Fruit fly (Drosophila melanogaster) whole organism, adult: ENCODE data around the gene CG12605.

ENCODE experiments used
- CG11617 ChIP-seq: fragments of 200-800 bp; sonication (Bioruptor generic); optimal IDR thresholded peaks from 2 replicates; lab custom pipeline; 2017; ENCODE audit warnings: mild to moderate bottlenecking, missing biosample characterization, missing genetic modification reagents, missing genetic modification characterization
- CG12768 ChIP-seq: fragments of 200-800 bp; sonication (Bioruptor generic); optimal IDR thresholded peaks from 2 replicates; lab custom pipeline; 2017; ENCODE audit warnings: missing biosample characterization, missing genetic modification characterization, mild to moderate bottlenecking, moderate library complexity, missing genetic modification reagents
- CG14711 ChIP-seq: fragments of 200-800 bp; sonication (Bioruptor generic); optimal IDR thresholded peaks from 2 replicates; lab custom pipeline; 2018; ENCODE audit warnings: missing biosample characterization, mild to moderate bottlenecking, missing genetic modification characterization, moderate library complexity
- CG33017 ChIP-seq: fragments of 200-800 bp; sonication (Bioruptor generic); optimal IDR thresholded peaks from 2 replicates; lab custom pipeline; 2018; ENCODE audit warnings: missing biosample characterization, mild to moderate bottlenecking, missing genetic modification characterization, moderate library complexity
- CG5204 ChIP-seq: fragments of 200-800 bp; sonication (Bioruptor generic); optimal IDR thresholded peaks from 2 replicates; lab custom pipeline; 2016; ENCODE audit warnings: missing biosample characterization, missing genetic modification characterization
- CG7045 ChIP-seq: fragments of 200-800 bp; sonication (Bioruptor generic); optimal IDR thresholded peaks from 2 replicates; lab custom pipeline; 2017; ENCODE audit warnings: missing biosample characterization, mild to moderate bottlenecking, missing genetic modification characterization
- CG7101 ChIP-seq: fragments of 200-800 bp; sonication (Bioruptor generic); optimal IDR thresholded peaks from 2 replicates; lab custom pipeline; 2018; ENCODE audit warnings: missing biosample characterization, mild to moderate bottlenecking, missing genetic modification characterization, moderate library complexity
- Clk ChIP-seq: fragments of 200-800 bp; sonication (Bioruptor generic); optimal IDR thresholded peaks from 2 replicates; lab custom pipeline; 2017; ENCODE audit warnings: missing biosample characterization, missing genetic modification characterization
- Crg-1 ChIP-seq: fragments of 200-800 bp; sonication (Bioruptor generic); optimal IDR thresholded peaks from 2 replicates; lab custom pipeline; 2016; ENCODE audit warnings: missing biosample characterization, missing genetic modification characterization
- Hr96 ChIP-seq: fragments of 200-800 bp; sonication (Bioruptor generic); optimal IDR thresholded peaks from 2 replicates; lab custom pipeline; 2016; ENCODE audit warnings: missing biosample characterization, missing genetic modification characterization
- Mnt ChIP-seq: fragments of 200-800 bp; sonication (Bioruptor generic); optimal IDR thresholded peaks from 2 replicates; lab custom pipeline; 2016; ENCODE audit warnings: missing biosample characterization, mild to moderate bottlenecking, missing genetic modification characterization
- bab1 ChIP-seq: fragments of 200-800 bp; sonication (Bioruptor generic); optimal IDR thresholded peaks from 3 replicates; lab custom pipeline; 2019; ENCODE audit warnings: missing biosample characterization, mild to moderate bottlenecking, missing genetic modification characterization, moderate library complexity
- cic ChIP-seq: fragments of 200-800 bp; sonication (Bioruptor generic); optimal IDR thresholded peaks from 2 replicates; lab custom pipeline; 2017; ENCODE audit warnings: missing biosample characterization, mild to moderate bottlenecking, missing genetic modification characterization, moderate library complexity
- cnc ChIP-seq, 2 experiments: fragments of >200 bp; optimal IDR thresholded peaks; 2 replicates each; lab custom pipeline; 2017
- kay ChIP-seq: fragments of 200-800 bp; sonication (Bioruptor generic); peaks from one replicate; lab custom pipeline; 2016; ENCODE audit warnings: missing biosample characterization, missing genetic modification characterization, borderline replicate concordance
- ovo ChIP-seq: fragments of 200-800 bp; sonication (Bioruptor generic); optimal IDR thresholded peaks from 2 replicates; lab custom pipeline; 2016; ENCODE audit warnings: missing biosample characterization, missing genetic modification characterization
- pad ChIP-seq: fragments of 200-800 bp; sonication (Bioruptor generic); optimal IDR thresholded peaks from 3 replicates; lab custom pipeline; 2017; ENCODE audit warnings: missing biosample characterization, missing genetic modification characterization, mild to moderate bottlenecking, moderate library complexity, missing genetic modification reagents
- tj ChIP-seq: fragments of 200-800 bp; sonication (Bioruptor generic); optimal IDR thresholded peaks from 3 replicates; lab custom pipeline; 2017; ENCODE audit warnings: missing biosample characterization, mild to moderate bottlenecking, missing genetic modification characterization, moderate library complexity
- toe ChIP-seq: fragments of 200-800 bp; sonication (Bioruptor generic); optimal IDR thresholded peaks from 2 replicates; lab custom pipeline; 2016; ENCODE audit warnings: missing biosample characterization, missing genetic modification characterization

CG12605 gene

dm6 chr3L:3937806-3938205, 26.8 kb downstream of the CG12605 start, which contains the start of gene CG10866:
TSS of gene CG10866 (minus strand) at chr3L:3937992.
- no peak for TF ChIP-seq Mnt (GFP tag; lab: Kevin White, UChicago)

dm6 chr3L:3935567-3936207, 28.9 kb downstream of the CG12605 start, which contains the start of gene Eip63F-1:
TSS of gene Eip63F-1 (minus strand) at chr3L:3935617.
- no peak for TF ChIP-seq tj (GFP tag; lab: Kevin White, UChicago)
- TF ChIP-seq CG5204 (GFP tag; lab: Kevin White, UChicago) = no peak
- TF ChIP-seq CG7101 (tag; lab: Kevin White, UChicago) = no peak
- TF ChIP-seq cnc (optimal IDR thresholded peaks at IDR 0.05; lab: Kevin White, UChicago) = no peak
- TF ChIP-seq CG11617 = no peak
- no peak for TF ChIP-seq cic (GFP tag; lab: Kevin White, UChicago)
- no peak for TF ChIP-seq Clk (GFP tag; lab: Kevin White, UChicago)
- TF ChIP-seq CG12768 = no peak
- TF ChIP-seq kay (GFP tag; lab: Kevin White, UChicago) = no peak
- no peak for TF ChIP-seq Hr96
- no peak for TF ChIP-seq toe (GFP tag; lab: Kevin White, UChicago)
- no peak for TF ChIP-seq CG33017 (tag; lab: Kevin White, UChicago)
- TF ChIP-seq Crg-1 (GFP tag; lab: Kevin White, UChicago) = no peak
- no peak for TF ChIP-seq bab1 (GFP tag; lab: Kevin White, UChicago)
- no peak for TF ChIP-seq Mnt (GFP tag; lab: Kevin White, UChicago)
- no peak for TF ChIP-seq pad (GFP tag; lab: Kevin White, UChicago)

- TF ChIP-seq Mnt (GFP tag; lab: Kevin White, UChicago) (no peak), CG7101 (tag; lab: Kevin White, UChicago) (no peak), CG7045 (GFP tag; lab: Kevin White, UChicago) (no peak), CG5204 (GFP tag; lab: Kevin White, UChicago) (no peak), CG33017 (tag; lab: Kevin White, UChicago) (no peak), bab1 (GFP tag; lab: Kevin White, UChicago) (no peak), ovo (GFP tag; lab: Kevin White, UChicago) (no peak), tj (GFP tag; lab: Kevin White, UChicago) (no peak)
Observed at dm6 chr3L:3934110-3934509, 30.5 kb downstream of the CG12605 start.

dm6 chr3L:3933599-3933998, 31.0 kb downstream of the CG12605 start:
- peak; percentile 59 for TF ChIP-seq kay (GFP tag; lab: Kevin White, UChicago)
- TF ChIP-seq CG5204 (GFP tag; lab: Kevin White, UChicago) = no peak

dm6 chr3L:3932742-3933289, 31.8 kb downstream of the CG12605 start:
- peak; percentile 65 for TF ChIP-seq kay (GFP tag; lab: Kevin White, UChicago)
- peak; percentile 25 for TF ChIP-seq CG7101 (tag; lab: Kevin White, UChicago)
- TF ChIP-seq tj (GFP tag; lab: Kevin White, UChicago) = no peak
- no peak for TF ChIP-seq Mnt (GFP tag; lab: Kevin White, UChicago)
- TF ChIP-seq Crg-1 (GFP tag; lab: Kevin White, UChicago) = no peak
- TF ChIP-seq cnc (optimal IDR thresholded peaks at IDR 0.05; lab: Kevin White, UChicago) = no peak

- TF ChIP-seq CG33017 (tag; lab: Kevin White, UChicago) = no peak
- peak; percentile 72 for TF ChIP-seq tj (GFP tag; lab: Kevin White, UChicago)
Observed at dm6 chr3L:3931778-3932177, 32.8 kb downstream of the CG12605 start.

- TF ChIP-seq cnc (optimal IDR thresholded peaks at IDR 0.05; lab: Kevin White, UChicago) = no peak
- TF ChIP-seq toe (GFP tag; lab: Kevin White, UChicago) = no peak
- no peak for TF ChIP-seq Hr96
- no peak for TF ChIP-seq Crg-1 (GFP tag; lab: Kevin White, UChicago)
- no peak for TF ChIP-seq bab1 (GFP tag; lab: Kevin White, UChicago)
- TF ChIP-seq CG7101 (tag; lab: Kevin White, UChicago) = no peak
- TF ChIP-seq kay (GFP tag; lab: Kevin White, UChicago) = no peak
- TF ChIP-seq CG5204 (GFP tag; lab: Kevin White, UChicago) = no peak
- no peak for TF ChIP-seq Mnt (GFP tag; lab: Kevin White, UChicago)
- no peak for TF ChIP-seq CG12768
- TF ChIP-seq cic (GFP tag; lab: Kevin White, UChicago) = no peak
- no peak for TF ChIP-seq CG7045 (GFP tag; lab: Kevin White, UChicago)
- no peak for TF ChIP-seq tj (GFP tag; lab: Kevin White, UChicago)
- no peak for TF ChIP-seq Clk (GFP tag; lab: Kevin White, UChicago)
- no peak for TF ChIP-seq CG14711 (tag; lab: Kevin White, UChicago)
Observed at dm6 chr3L:3930930-3931329, 33.6 kb downstream of the CG12605 start.
